Worm (Caenorhabditis elegans) whole organism, L2 larva: ENCODE measurements around the gene C05C10.5.

ENCODE experiments used
- C34F6.9 ChIP-seq: fragments of 150-350 bp; optimal IDR thresholded peaks from 2 replicates; lab custom pipeline; 2014; ENCODE audit warnings: missing biosample characterization, missing genetic modification characterization
- F13H6.1 ChIP-seq: sonication (generic microtip); optimal IDR thresholded peaks from 2 replicates; lab custom pipeline; 2016; ENCODE audit warnings: missing genetic modification characterization, missing compliant biosample characterization
- R02D3.7 ChIP-seq: fragments of 150-350 bp; optimal IDR thresholded peaks from 2 replicates; lab custom pipeline; 2014; ENCODE audit warnings: missing biosample characterization, missing genetic modification characterization
- Y55F3AM.14 ChIP-seq: fragments of 200-800 bp; sonication (Bioruptor generic); optimal IDR thresholded peaks from 2 replicates; lab custom pipeline; 2018; ENCODE audit warnings: mild to moderate bottlenecking, missing genetic modification characterization, missing compliant biosample characterization
- ZK546.5 ChIP-seq: sonication (generic microtip); optimal IDR thresholded peaks from 2 replicates; lab custom pipeline; 2017; ENCODE audit warnings: missing biosample characterization, missing genetic modification characterization
- aly-2 ChIP-seq: fragments of 150-350 bp; optimal IDR thresholded peaks from 2 replicates; lab custom pipeline; 2014; ENCODE audit warnings: missing biosample characterization, missing genetic modification characterization
- ama-1 ChIP-seq: fragments of 150-350 bp; optimal IDR thresholded peaks from 2 replicates; lab custom pipeline; 2018; ENCODE audit warnings: inconsistent platforms
- blmp-1 ChIP-seq: sonication (generic microtip); optimal IDR thresholded peaks from 2 replicates; lab custom pipeline; 2017; ENCODE audit warnings: missing genetic modification characterization, mild to moderate bottlenecking, missing compliant biosample characterization, antibody characterized with exemption, moderate library complexity; ENCODE audit not compliant: insufficient read depth
- ceh-16 ChIP-seq: fragments of 150-350 bp; optimal IDR thresholded peaks from 2 replicates; lab custom pipeline; 2014; ENCODE audit warnings: missing biosample characterization, missing genetic modification characterization
- ceh-82 ChIP-seq: fragments of 150-350 bp; optimal IDR thresholded peaks from 2 replicates; lab custom pipeline; 2014; ENCODE audit warnings: missing biosample characterization, missing genetic modification characterization
- crh-2 ChIP-seq: sonication (generic microtip); optimal IDR thresholded peaks from 2 replicates; lab custom pipeline; 2017; ENCODE audit warnings: missing biosample characterization, missing genetic modification characterization
- dmd-4 ChIP-seq: sonication (generic microtip); optimal IDR thresholded peaks from 2 replicates; lab custom pipeline; 2017; ENCODE audit warnings: missing biosample characterization, missing genetic modification characterization
- egl-27 ChIP-seq: sonication (generic microtip); optimal IDR thresholded peaks from 3 replicates; lab custom pipeline; 2017; ENCODE audit warnings: missing biosample characterization, missing genetic modification reagents, missing genetic modification characterization
- elt-3 ChIP-seq: sonication (generic microtip); optimal IDR thresholded peaks from 2 replicates; lab custom pipeline; 2017; ENCODE audit warnings: missing biosample characterization, missing genetic modification characterization
- fos-1 ChIP-seq: fragments of 150-350 bp; optimal IDR thresholded peaks from 2 replicates; lab custom pipeline; 2014; ENCODE audit warnings: missing biosample characterization, missing genetic modification characterization
- gmeb-1 ChIP-seq: fragments of 150-350 bp; optimal IDR thresholded peaks from 2 replicates; lab custom pipeline; 2014; ENCODE audit warnings: missing biosample characterization, missing genetic modification characterization
- lin-11 ChIP-seq: fragments of 150-350 bp; sonication (generic microtip); optimal IDR thresholded peaks from 2 replicates; lab custom pipeline; 2014; ENCODE audit warnings: missing biosample characterization, missing genetic modification characterization, inconsistent platforms, mixed read lengths
- lin-13 ChIP-seq: fragments of 150-350 bp; optimal IDR thresholded peaks from 2 replicates; lab custom pipeline; 2014; ENCODE audit warnings: missing biosample characterization, missing genetic modification reagents, missing genetic modification characterization
- lin-39 ChIP-seq: fragments of 150-350 bp; optimal IDR thresholded peaks from 2 replicates; lab custom pipeline; 2014; ENCODE audit warnings: missing biosample characterization, missing genetic modification reagents, missing genetic modification characterization
- lsy-2 ChIP-seq, 2 experiments: fragments of 150-350 bp in 1 of 2; sonication (generic microtip) in 1 of 2; optimal IDR thresholded peaks; 2 replicates each; lab custom pipeline; 2014 to 2017; ENCODE audit warnings: missing biosample characterization in 2 of 2, missing genetic modification characterization in 2 of 2
- mbf-1 ChIP-seq: sonication (generic microtip); optimal IDR thresholded peaks from 2 replicates; lab custom pipeline; 2017; ENCODE audit warnings: missing biosample characterization, missing genetic modification characterization
- nhr-10 ChIP-seq: sonication (generic microtip); optimal IDR thresholded peaks from 2 replicates; lab custom pipeline; 2017; ENCODE audit warnings: missing biosample characterization, missing genetic modification characterization
- nhr-11 ChIP-seq: fragments of 150-350 bp; optimal IDR thresholded peaks from 2 replicates; lab custom pipeline; 2014; ENCODE audit warnings: missing biosample characterization, missing genetic modification characterization
- nhr-12 ChIP-seq: fragments of 150-350 bp; optimal IDR thresholded peaks from 2 replicates; lab custom pipeline; 2014; ENCODE audit warnings: missing biosample characterization, missing genetic modification characterization
- nhr-129 ChIP-seq: fragments of 150-350 bp; optimal IDR thresholded peaks from 2 replicates; lab custom pipeline; 2014; ENCODE audit warnings: missing biosample characterization, missing genetic modification characterization
- nhr-21 ChIP-seq: fragments of 150-350 bp; optimal IDR thresholded peaks from 2 replicates; lab custom pipeline; 2014; ENCODE audit warnings: missing biosample characterization, missing genetic modification characterization
- nhr-23 ChIP-seq: fragments of 150-350 bp; optimal IDR thresholded peaks from 2 replicates; lab custom pipeline; 2014; ENCODE audit warnings: missing biosample characterization, missing genetic modification reagents, missing genetic modification characterization
- nhr-237 ChIP-seq: fragments of 150-350 bp; optimal IDR thresholded peaks from 2 replicates; lab custom pipeline; 2014; ENCODE audit warnings: missing biosample characterization, missing genetic modification characterization
- nhr-77 ChIP-seq: fragments of 150-350 bp; optimal IDR thresholded peaks from 2 replicates; lab custom pipeline; 2014; ENCODE audit warnings: missing biosample characterization, missing genetic modification characterization
- sem-4 ChIP-seq: fragments of 150-350 bp; optimal IDR thresholded peaks from 2 replicates; lab custom pipeline; 2014; ENCODE audit warnings: missing biosample characterization, missing genetic modification reagents, missing genetic modification characterization
- skn-1 ChIP-seq: sonication (generic microtip); optimal IDR thresholded peaks from 2 replicates; lab custom pipeline; 2017; ENCODE audit warnings: missing biosample characterization, missing genetic modification characterization
- sma-3 ChIP-seq: sonication (generic microtip); optimal IDR thresholded peaks from 2 replicates; lab custom pipeline; 2016; ENCODE audit warnings: missing genetic modification reagents, missing genetic modification characterization, missing compliant biosample characterization
- sma-9 ChIP-seq, 2 experiments: fragments of 150-350 bp in 1 of 2; sonication (generic microtip) in 1 of 2; optimal IDR thresholded peaks; 2 replicates each; lab custom pipeline; 2014 to 2016; ENCODE audit warnings: missing genetic modification characterization in 2 of 2, mild to moderate bottlenecking in 1 of 2, missing biosample characterization in 1 of 2, missing compliant biosample characterization in 1 of 2, missing genetic modification reagents in 1 of 2, moderate library complexity in 1 of 2
- unc-39 ChIP-seq: fragments of 150-350 bp; optimal IDR thresholded peaks from 2 replicates; lab custom pipeline; 2014; ENCODE audit warnings: missing biosample characterization, missing genetic modification characterization
- unc-55 ChIP-seq: fragments of 150-350 bp; sonication (generic microtip); optimal IDR thresholded peaks from 3 replicates; lab custom pipeline; 2014; ENCODE audit warnings: missing biosample characterization, missing genetic modification reagents, missing genetic modification characterization
- unc-62 ChIP-seq: fragments of 150-350 bp; optimal IDR thresholded peaks from 2 replicates; lab custom pipeline; 2014; ENCODE audit warnings: missing biosample characterization, missing genetic modification reagents, missing genetic modification characterization
- zag-1 ChIP-seq: fragments of 150-350 bp; optimal IDR thresholded peaks from 2 replicates; lab custom pipeline; 2014; ENCODE audit warnings: missing biosample characterization, missing genetic modification characterization
- ztf-11 ChIP-seq: sonication (generic microtip); optimal IDR thresholded peaks from 2 replicates; lab custom pipeline; 2017; ENCODE audit warnings: missing biosample characterization, missing genetic modification characterization
- ztf-4 ChIP-seq: fragments of 150-350 bp; optimal IDR thresholded peaks from 2 replicates; lab custom pipeline; 2014; ENCODE audit warnings: missing biosample characterization, missing genetic modification characterization

Gene C05C10.5

ce11 chrII:9892409-9892808 is 46.4 kb upstream of the C05C10.5 start, which contains the start of gene C08H9.16:
C08H9.16 (plus strand) TSS chrII:9892778.
- peak; percentile 48 for TF ChIP-seq crh-2 (tag; lab: Kevin White, UChicago)
- no peak for TF ChIP-seq nhr-11 (tag; lab: Kevin White, UChicago)
- peak; percentile 32 for TF ChIP-seq blmp-1 (tag; lab: Kevin White, UChicago)
- no peak for TF ChIP-seq elt-3 (tag; lab: Kevin White, UChicago)
- TF ChIP-seq sma-9 (GFP tag; optimal IDR thresholded peaks at IDR 0.05; lab: Kevin White, UChicago): peak; percentile 34
- no peak for TF ChIP-seq sma-9 (tag; optimal IDR thresholded peaks at IDR 0.05; lab: Kevin White, UChicago)
- TF ChIP-seq sem-4 (tag; lab: Kevin White, UChicago): peak; percentile 53
- peak; percentile 15 for TF ChIP-seq lin-13 (GFP tag; lab: Kevin White, UChicago)
- peak; percentile 48 for TF ChIP-seq nhr-129 (tag; lab: Kevin White, UChicago)
- TF ChIP-seq aly-2: no peak
- TF ChIP-seq dmd-4: no peak
- TF ChIP-seq fos-1 (tag; lab: Kevin White, UChicago): peak; percentile 6
- no peak for TF ChIP-seq nhr-23 (tag; lab: Kevin White, UChicago)
- peak; percentile 53 for TF ChIP-seq gmeb-1 (tag; lab: Kevin White, UChicago)
- TF ChIP-seq lsy-2 (tag; optimal IDR thresholded peaks at IDR 0.05; lab: Kevin White, UChicago): peak; percentile 90 to 98
- TF ChIP-seq nhr-21 (tag; lab: Kevin White, UChicago): no peak
- peak; percentile 0 for TF ChIP-seq F13H6.1
- TF ChIP-seq C34F6.9: peak; percentile 58
- TF ChIP-seq sma-3 (GFP tag; lab: Kevin White, UChicago): peak; percentile 53
- TF ChIP-seq unc-55 (GFP tag; lab: Kevin White, UChicago): peak; percentile 74
- TF ChIP-seq R02D3.7 (tag; lab: Kevin White, UChicago): no peak

- TF ChIP-seq nhr-129 (tag; lab: Kevin White, UChicago): no peak
- TF ChIP-seq, all 48 proteins: peak for 0
Measured at ce11 chrII:9894435-9894834, 44.4 kb upstream of the C05C10.5 start, which contains the start of gene F26C11.1. F26C11.1 (plus strand) TSS chrII:9894735.

ce11 chrII:9895173-9895572 is 43.7 kb upstream of the C05C10.5 start:
- TF ChIP-seq nhr-77 (tag; lab: Kevin White, UChicago) (no peak), ZK546.5 (tag; lab: Kevin White, UChicago) (no peak), lin-39 (tag; lab: Kevin White, UChicago) (no peak), nhr-12 (tag; lab: Kevin White, UChicago) (no peak), ztf-4 (no peak), zag-1 (tag; lab: Kevin White, UChicago) (no peak), sma-3 (GFP tag; lab: Kevin White, UChicago) (no peak), ama-1 (lab: Kevin White, UChicago) (no peak), R02D3.7 (tag; lab: Kevin White, UChicago) (no peak), crh-2 (tag; lab: Kevin White, UChicago) (no peak), skn-1 (no peak), unc-62 (no peak), sem-4 (tag; lab: Kevin White, UChicago) (no peak), egl-27 (tag; lab: Kevin White, UChicago) (no peak), ceh-16 (tag; lab: Kevin White, UChicago) (no peak)

ce11 chrII:9898744-9899143 is 40.1 kb upstream of the C05C10.5 start:
- TF ChIP-seq mbf-1 (no peak), ZK546.5 (tag; lab: Kevin White, UChicago) (no peak), unc-62 (no peak), unc-39 (tag; lab: Kevin White, UChicago) (no peak), elt-3 (tag; lab: Kevin White, UChicago) (no peak), Y55F3AM.14 (GFP tag; lab: Kevin White, UChicago) (no peak), sma-3 (GFP tag; lab: Kevin White, UChicago) (no peak), sma-9 (GFP tag; optimal IDR thresholded peaks at IDR 0.05; lab: Kevin White, UChicago) (no peak), sma-9 (tag; optimal IDR thresholded peaks at IDR 0.05; lab: Kevin White, UChicago) (no peak), nhr-10 (tag; lab: Kevin White, UChicago) (no peak), lin-11 (tag; lab: Kevin White, UChicago) (no peak), nhr-129 (tag; lab: Kevin White, UChicago) (no peak), ceh-82 (tag; lab: Kevin White, UChicago) (no peak), nhr-237 (tag; lab: Kevin White, UChicago) (no peak), R02D3.7 (tag; lab: Kevin White, UChicago) (no peak), zag-1 (tag; lab: Kevin White, UChicago) (no peak), ztf-11 (tag; lab: Kevin White, UChicago) (no peak), blmp-1 (tag; lab: Kevin White, UChicago) (no peak), lsy-2 (tag; optimal IDR thresholded peaks at IDR 0.05; lab: Kevin White, UChicago) (no peak), nhr-21 (tag; lab: Kevin White, UChicago) (no peak), gmeb-1 (tag; lab: Kevin White, UChicago) (no peak)
